Worm (Caenorhabditis elegans) whole organism, L4/young adult: Measurements from ENCODE around the gene M02H5.8.

ENCODE experiments used
- W03F9.2 ChIP-seq: fragments of 150-350 bp; optimal IDR thresholded peaks from 2 replicates; lab custom pipeline; 2014; ENCODE audit warnings: missing biosample characterization, missing genetic modification characterization
- dao-5 ChIP-seq: sonication (generic microtip); optimal IDR thresholded peaks from 2 replicates; lab custom pipeline; 2016; ENCODE audit warnings: missing genotype, missing genetic modification characterization, moderate library complexity, missing compliant biosample characterization
- him-1 ChIP-seq: sonication (generic microtip); optimal IDR thresholded peaks from 2 replicates; lab custom pipeline; 2016; ENCODE audit warnings: missing genotype, missing genetic modification reagents, missing genetic modification characterization, missing compliant biosample characterization

DNA sequence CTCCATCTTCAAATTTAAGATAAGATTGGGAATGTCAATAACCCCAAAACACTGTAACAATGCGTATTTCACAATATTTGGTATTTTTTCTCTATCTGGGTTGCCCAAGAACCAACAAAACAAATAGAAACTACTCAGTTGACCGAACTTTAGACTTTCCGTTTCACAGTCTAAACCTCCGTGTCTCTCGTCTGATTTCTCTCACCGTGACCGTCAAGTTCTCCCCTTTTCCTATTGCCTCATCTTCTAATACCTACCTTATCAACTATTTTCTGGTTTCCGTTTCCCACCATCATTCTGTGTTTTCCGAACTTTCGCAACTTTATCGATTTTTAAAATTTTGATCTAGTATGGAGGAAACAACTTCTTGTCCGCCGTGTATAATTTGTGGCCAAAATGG is 44.5 kb downstream of the M02H5.8 start, which contains the start of gene nhr-131:
- no peak for TF ChIP-seq W03F9.2 (tag; lab: Kevin White, UChicago)
- no peak for TF ChIP-seq dao-5
- TF ChIP-seq him-1 (tag; lab: Kevin White, UChicago), result no peak
